Worm (Caenorhabditis elegans) whole organism, L3 larva: ENCODE results near the gene K11E4.6.

Source experiments
- R02D3.7 ChIP-seq: fragments of 150-350 bp; optimal IDR thresholded peaks from 2 replicates; lab custom pipeline; 2014; ENCODE audit warnings: missing biosample characterization, missing genetic modification characterization
- ZK546.5 ChIP-seq: sonication (generic microtip); optimal IDR thresholded peaks from 2 replicates; lab custom pipeline; 2017; ENCODE audit warnings: missing biosample characterization, missing genetic modification characterization
- aly-2 ChIP-seq: fragments of 150-350 bp; optimal IDR thresholded peaks from 2 replicates; lab custom pipeline; 2014; ENCODE audit warnings: missing biosample characterization, missing genetic modification characterization
- ama-1 ChIP-seq: fragments of 150-350 bp; optimal IDR thresholded peaks from 2 replicates; lab custom pipeline; 2018
- ceh-16 ChIP-seq: sonication (generic microtip); optimal IDR thresholded peaks from 2 replicates; lab custom pipeline; 2017; ENCODE audit warnings: missing biosample characterization, missing genetic modification characterization
- ceh-28 ChIP-seq: fragments of 150-350 bp; optimal IDR thresholded peaks from 2 replicates; lab custom pipeline; 2014; ENCODE audit warnings: missing biosample characterization, missing genetic modification reagents, missing genetic modification characterization
- ceh-82 ChIP-seq: fragments of 150-350 bp; optimal IDR thresholded peaks from 2 replicates; lab custom pipeline; 2014; ENCODE audit warnings: missing biosample characterization, missing genetic modification characterization
- ceh-9 ChIP-seq: sonication (generic microtip); optimal IDR thresholded peaks from 2 replicates; lab custom pipeline; 2018; ENCODE audit warnings: missing biosample characterization, missing genetic modification characterization
- daf-12 ChIP-seq: fragments of 150-350 bp; optimal IDR thresholded peaks from 2 replicates; lab custom pipeline; 2014; ENCODE audit warnings: missing biosample characterization, missing genetic modification reagents, missing genetic modification characterization
- egl-27 ChIP-seq: sonication (generic microtip); optimal IDR thresholded peaks from 4 replicates; lab custom pipeline; 2017; ENCODE audit warnings: missing biosample characterization, missing genetic modification reagents, missing genetic modification characterization
- egl-5 ChIP-seq: fragments of 150-350 bp; optimal IDR thresholded peaks from 2 replicates; lab custom pipeline; 2017; ENCODE audit warnings: missing biosample characterization, missing genetic modification reagents, missing genetic modification characterization, inconsistent platforms
- elt-1 ChIP-seq: fragments of 150-350 bp; optimal IDR thresholded peaks from 2 replicates; lab custom pipeline; 2014; ENCODE audit warnings: missing biosample characterization, missing genetic modification characterization
- elt-2 ChIP-seq: sonication (generic microtip); optimal IDR thresholded peaks from 2 replicates; lab custom pipeline; 2016; ENCODE audit warnings: missing genetic modification reagents, mild to moderate bottlenecking, missing genetic modification characterization, missing compliant biosample characterization
- elt-3 ChIP-seq, 3 experiments: fragments of 150-350 bp in 1 of 3; sonication (generic microtip) in 2 of 3; optimal IDR thresholded peaks; 2 replicates in 2 of 3; 4 replicates in 1 of 3; lab custom pipeline; 2014 to 2017; ENCODE audit warnings: missing biosample characterization in 3 of 3, missing genetic modification characterization in 3 of 3
- eor-1 ChIP-seq, 2 experiments: fragments of 150-350 bp; optimal IDR thresholded peaks; 2 replicates each; lab custom pipeline; 2014 to 2018; ENCODE audit warnings: missing biosample characterization in 2 of 2, missing genetic modification characterization in 2 of 2
- fkh-10 ChIP-seq: sonication (generic microtip); optimal IDR thresholded peaks from 2 replicates; lab custom pipeline; 2017; ENCODE audit warnings: missing biosample characterization, missing genetic modification reagents, missing genetic modification characterization
- fkh-2 ChIP-seq: fragments of 150-350 bp; optimal IDR thresholded peaks from 2 replicates; lab custom pipeline; 2014; ENCODE audit warnings: missing biosample characterization, missing genetic modification reagents, missing genetic modification characterization
- fos-1 ChIP-seq: fragments of 150-350 bp; optimal IDR thresholded peaks from 2 replicates; lab custom pipeline; 2014; ENCODE audit warnings: missing biosample characterization, missing genetic modification characterization
- hmg-11 ChIP-seq: sonication (generic microtip); optimal IDR thresholded peaks from 2 replicates; lab custom pipeline; 2016; ENCODE audit warnings: missing genetic modification characterization, missing compliant biosample characterization
- jun-1 ChIP-seq: fragments of 150-350 bp; optimal IDR thresholded peaks from 2 replicates; lab custom pipeline; 2014; ENCODE audit warnings: missing biosample characterization, missing genetic modification reagents, missing genetic modification characterization
- lin-15B ChIP-seq: fragments of 150-350 bp; optimal IDR thresholded peaks from 2 replicates; lab custom pipeline; 2014; ENCODE audit warnings: missing biosample characterization, missing genetic modification characterization
- lin-39 ChIP-seq: fragments of 150-350 bp; optimal IDR thresholded peaks from 2 replicates; lab custom pipeline; 2018; ENCODE audit warnings: missing biosample characterization, missing genetic modification reagents, missing genetic modification characterization
- lsy-12 ChIP-seq: sonication (generic microtip); optimal IDR thresholded peaks from 2 replicates; lab custom pipeline; 2016; ENCODE audit warnings: mild to moderate bottlenecking, missing genetic modification characterization, missing compliant biosample characterization
- mdl-1 ChIP-seq: fragments of 150-350 bp; optimal IDR thresholded peaks from 2 replicates; lab custom pipeline; 2014; ENCODE audit warnings: missing biosample characterization, missing genetic modification characterization
- mml-1 ChIP-seq: fragments of 150-350 bp; sonication (generic microtip); optimal IDR thresholded peaks from 3 replicates; lab custom pipeline; 2014; ENCODE audit warnings: missing biosample characterization, missing genetic modification characterization
- nfya-1 ChIP-seq: sonication (generic microtip); optimal IDR thresholded peaks from 2 replicates; lab custom pipeline; 2017; ENCODE audit warnings: missing genetic modification characterization, mild to moderate bottlenecking, missing compliant biosample characterization, antibody characterized with exemption, moderate library complexity; ENCODE audit not compliant: insufficient read depth
- nhr-11 ChIP-seq: fragments of 150-350 bp; optimal IDR thresholded peaks from 2 replicates; lab custom pipeline; 2014; ENCODE audit warnings: missing biosample characterization, missing genetic modification characterization
- nhr-12 ChIP-seq: fragments of 150-350 bp; optimal IDR thresholded peaks from 2 replicates; lab custom pipeline; 2014; ENCODE audit warnings: missing biosample characterization, missing genetic modification characterization
- nhr-23 ChIP-seq: fragments of 150-350 bp; optimal IDR thresholded peaks from 2 replicates; lab custom pipeline; 2014; ENCODE audit warnings: missing biosample characterization, missing genetic modification reagents, missing genetic modification characterization
- nhr-237 ChIP-seq: fragments of 150-350 bp; optimal IDR thresholded peaks from 2 replicates; lab custom pipeline; 2014; ENCODE audit warnings: missing biosample characterization, missing genetic modification characterization
- nhr-25 ChIP-seq: sonication (generic microtip); optimal IDR thresholded peaks from 2 replicates; lab custom pipeline; 2017; ENCODE audit warnings: missing biosample characterization, missing genetic modification characterization
- nhr-28 ChIP-seq: fragments of 150-350 bp; optimal IDR thresholded peaks from 2 replicates; lab custom pipeline; 2014; ENCODE audit warnings: missing biosample characterization, missing genetic modification characterization
- nhr-43 ChIP-seq: sonication (generic microtip); optimal IDR thresholded peaks from 2 replicates; lab custom pipeline; 2016; ENCODE audit warnings: mild to moderate bottlenecking, missing genetic modification characterization, missing compliant biosample characterization; ENCODE audit not compliant: poor library complexity, severe bottlenecking
- nhr-67 ChIP-seq: fragments of 150-350 bp; optimal IDR thresholded peaks from 2 replicates; lab custom pipeline; 2014; ENCODE audit warnings: missing biosample characterization, missing genetic modification characterization
- nhr-76 ChIP-seq: fragments of 150-350 bp; sonication (generic microtip); optimal IDR thresholded peaks from 5 replicates; lab custom pipeline; 2014; ENCODE audit warnings: missing biosample characterization, missing genetic modification characterization
- nhr-77 ChIP-seq: fragments of 150-350 bp; optimal IDR thresholded peaks from 2 replicates; lab custom pipeline; 2014; ENCODE audit warnings: missing biosample characterization, missing genetic modification characterization
- pha-4 ChIP-seq: fragments of 150-350 bp; optimal IDR thresholded peaks from 2 replicates; lab custom pipeline; 2014; ENCODE audit warnings: missing biosample characterization, missing genetic modification reagents, missing genetic modification characterization
- pqm-1 ChIP-seq: fragments of 150-350 bp; optimal IDR thresholded peaks from 2 replicates; lab custom pipeline; 2017; ENCODE audit warnings: missing biosample characterization, missing genetic modification characterization, inconsistent platforms
- sea-2 ChIP-seq: fragments of 150-350 bp; sonication (generic microtip); optimal IDR thresholded peaks from 4 replicates; lab custom pipeline; 2014; ENCODE audit warnings: missing biosample characterization, missing genetic modification reagents, missing genetic modification characterization
- skn-1 ChIP-seq: fragments of 150-350 bp; optimal IDR thresholded peaks from 2 replicates; lab custom pipeline; 2014; ENCODE audit warnings: missing biosample characterization, missing genetic modification characterization
- snpc-4 ChIP-seq: fragments of 150-350 bp; optimal IDR thresholded peaks from 2 replicates; lab custom pipeline; 2014; ENCODE audit warnings: missing biosample characterization, missing genetic modification characterization
- tbx-2 ChIP-seq: sonication (generic microtip); optimal IDR thresholded peaks from 2 replicates; lab custom pipeline; 2016; ENCODE audit warnings: mild to moderate bottlenecking, missing genetic modification characterization, missing compliant biosample characterization
- unc-39 ChIP-seq: sonication (generic microtip); optimal IDR thresholded peaks from 4 replicates; lab custom pipeline; 2017; ENCODE audit warnings: missing biosample characterization, missing genetic modification characterization
- unc-62 ChIP-seq: fragments of 150-350 bp; sonication (generic microtip); optimal IDR thresholded peaks from 4 replicates; lab custom pipeline; 2014; ENCODE audit warnings: missing biosample characterization, missing genetic modification reagents, missing genetic modification characterization
- zag-1 ChIP-seq: fragments of 150-350 bp; optimal IDR thresholded peaks from 2 replicates; lab custom pipeline; 2014; ENCODE audit warnings: missing biosample characterization, missing genetic modification characterization
- ztf-11 ChIP-seq: fragments of 150-350 bp; optimal IDR thresholded peaks from 2 replicates; lab custom pipeline; 2014; ENCODE audit warnings: missing biosample characterization, missing genetic modification characterization
- ztf-4 ChIP-seq: fragments of 150-350 bp; optimal IDR thresholded peaks from 2 replicates; lab custom pipeline; 2014; ENCODE audit warnings: missing biosample characterization, missing genetic modification characterization

K11E4.6 gene

DNA sequence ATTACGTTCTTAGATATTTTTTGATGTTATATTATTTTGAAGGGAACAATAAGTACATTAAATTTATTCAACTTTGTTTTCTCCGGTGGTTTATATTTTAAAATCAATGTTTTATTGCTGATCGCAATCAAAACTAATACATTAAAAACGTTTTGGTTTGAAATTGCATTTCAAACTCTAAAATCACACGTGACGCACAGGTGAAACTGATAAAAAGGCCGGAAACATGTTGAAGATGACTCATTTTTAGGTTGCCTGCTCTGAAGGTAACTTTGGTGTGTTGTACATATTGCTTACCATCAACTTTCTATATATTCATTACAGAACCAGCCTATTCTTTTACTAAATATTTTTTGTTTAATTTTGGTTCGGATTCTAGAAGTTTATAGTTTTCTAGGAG, 38.7 kb upstream of the K11E4.6 start:
- TF ChIP-seq pha-4 (tag; lab: Kevin White, UChicago) (peak; percentile 36), pqm-1 (tag; lab: Kevin White, UChicago) (peak; percentile 80), nhr-11 (tag; lab: Kevin White, UChicago) (no peak), lin-39 (tag; lab: Kevin White, UChicago) (no peak), jun-1 (tag; lab: Kevin White, UChicago) (peak; percentile 59), elt-2 (tag; lab: Kevin White, UChicago) (peak; percentile 64)

ce11 chrX:13687111-13687512, 37.4 kb upstream of the K11E4.6 start:
- peak; percentile 20 for TF ChIP-seq pha-4 (tag; lab: Kevin White, UChicago)
- peak; percentile 75 for TF ChIP-seq egl-5 (tag; lab: Kevin White, UChicago)
- no peak for TF ChIP-seq elt-3 (tag; optimal IDR thresholded peaks at IDR 0.05; lab: Kevin White, UChicago)
- peak; percentile 15 for TF ChIP-seq lin-15B (tag; lab: Kevin White, UChicago)
- no peak for TF ChIP-seq fkh-2
- TF ChIP-seq nhr-77 (tag; lab: Kevin White, UChicago), result no peak
- TF ChIP-seq nhr-23 (tag; lab: Kevin White, UChicago), result peak; percentile 71
- peak; percentile 36 for TF ChIP-seq R02D3.7
- peak; percentile 24 for TF ChIP-seq sea-2 (GFP tag; lab: Kevin White, UChicago)
- no peak for TF ChIP-seq fkh-10
- no peak for TF ChIP-seq ceh-9
- no peak for TF ChIP-seq nhr-43 (tag; lab: Kevin White, UChicago)
- TF ChIP-seq lin-39 (tag; lab: Kevin White, UChicago), result peak; percentile 91
- no peak for TF ChIP-seq ama-1 (lab: Kevin White, UChicago)
- TF ChIP-seq zag-1 (tag; lab: Kevin White, UChicago), result peak; percentile 1
- TF ChIP-seq ceh-28, result peak; percentile 49
- TF ChIP-seq eor-1 (tag; optimal IDR thresholded peaks at IDR 0.05; lab: Kevin White, UChicago), result no peak
- TF ChIP-seq lsy-12, result no peak
- no peak for TF ChIP-seq ceh-16
- peak; percentile 90 for TF ChIP-seq nhr-25 (tag; lab: Kevin White, UChicago)
- no peak for TF ChIP-seq nhr-237 (tag; lab: Kevin White, UChicago)
- TF ChIP-seq elt-1 (tag; lab: Kevin White, UChicago), result peak; percentile 43
- no peak for TF ChIP-seq mml-1
- TF ChIP-seq unc-62 (GFP tag; lab: Kevin White, UChicago), result peak; percentile 85
- TF ChIP-seq nhr-67 (tag; lab: Kevin White, UChicago), result no peak
- TF ChIP-seq unc-39, result no peak
- TF ChIP-seq egl-27 (tag; lab: Kevin White, UChicago), result no peak
- no peak for TF ChIP-seq skn-1 (tag; lab: Kevin White, UChicago)
- TF ChIP-seq elt-2 (tag; lab: Kevin White, UChicago), result peak; percentile 22
- no peak for TF ChIP-seq nhr-12
- TF ChIP-seq jun-1 (tag; lab: Kevin White, UChicago), result no peak
- no peak for TF ChIP-seq pqm-1 (tag; lab: Kevin White, UChicago)
- TF ChIP-seq mdl-1 (tag; lab: Kevin White, UChicago), result peak; percentile 5
- TF ChIP-seq aly-2, result no peak
- no peak for TF ChIP-seq ztf-11 (tag; lab: Kevin White, UChicago)
- TF ChIP-seq snpc-4 (tag; lab: Kevin White, UChicago), result peak; percentile 31
- TF ChIP-seq fos-1, result no peak
- TF ChIP-seq hmg-11, result peak; percentile 90
- no peak for TF ChIP-seq ztf-4 (tag; lab: Kevin White, UChicago)
- TF ChIP-seq tbx-2 (tag; lab: Kevin White, UChicago), result peak; percentile 54
- TF ChIP-seq nhr-76, result no peak
- TF ChIP-seq nfya-1 (tag; lab: Kevin White, UChicago), result peak; percentile 75
- TF ChIP-seq daf-12 (tag; lab: Kevin White, UChicago), result no peak
- TF ChIP-seq nhr-11 (tag; lab: Kevin White, UChicago), result no peak
- TF ChIP-seq ceh-82 (tag; lab: Kevin White, UChicago), result no peak
- no peak for TF ChIP-seq nhr-28 (tag; lab: Kevin White, UChicago)
- TF ChIP-seq ZK546.5 (tag; lab: Kevin White, UChicago), result no peak
